Fruit fly (Drosophila melanogaster): ENCODE results near the gene cact.

The cact gene

DNA sequence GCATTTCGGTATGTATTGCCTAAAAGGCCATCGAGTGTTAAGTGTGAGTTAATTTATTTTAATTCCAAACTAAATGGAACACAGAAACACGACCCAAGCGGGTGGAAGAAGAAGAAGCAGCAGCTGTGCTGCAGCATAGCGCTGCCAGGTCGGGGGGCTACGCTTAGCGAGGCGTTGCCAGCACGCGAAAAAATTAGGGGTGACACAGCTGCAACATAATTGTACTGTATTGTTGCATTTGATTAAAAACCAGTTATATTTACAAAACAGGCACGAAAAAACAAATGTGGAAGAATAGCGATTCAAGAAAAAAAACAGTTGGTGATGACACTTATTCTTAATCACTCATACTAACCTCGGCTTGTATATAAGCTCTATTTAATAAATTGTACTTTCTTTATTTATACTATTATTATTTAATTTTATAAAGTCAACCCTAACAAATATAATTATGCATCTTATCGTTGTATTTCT is 24.2 kb upstream of the cact start (continued):
- TF ChIP-seq CG6791 (GFP tag; IDR thresholded peaks at IDR 0.05; ENCODE audit: partially characterized antibody) (peak; percentile 54), dati (GFP tag; IDR thresholded peaks at IDR 0.05) (no peak), ci (GFP tag; IDR thresholded peaks at IDR 0.05) (peak; percentile 75), CG17912 (GFP tag; optimal IDR thresholded peaks at IDR 0.05) (peak; percentile 43), CG3407 (GFP tag; optimal IDR thresholded peaks at IDR 0.05) (peak; percentile 12), unc-4 (GFP tag; IDR thresholded peaks at IDR 0.05; ENCODE audit: partially characterized antibody) (peak; percentile 58; the same call in 1 of the 2 replicates), disco-r (GFP tag; optimal IDR thresholded peaks at IDR 0.05) (no peak), CG14965 (GFP tag; optimal IDR thresholded peaks at IDR 0.05; ENCODE audit: borderline replicate concordance) (peak; percentile 95), CG32532 (GFP tag; IDR thresholded peaks at IDR 0.05) (peak; percentile 74), ems (GFP tag; optimal IDR thresholded peaks at IDR 0.05) (peak; percentile 34), kni (GFP tag; optimal IDR thresholded peaks at IDR 0.05) (no peak), cad (GFP tag; optimal IDR thresholded peaks at IDR 0.05) (no peak), MBD-R2 (GFP tag; IDR thresholded peaks at IDR 0.05) (peak; percentile 77), PHDP (tag; optimal IDR thresholded peaks at IDR 0.05) (no peak), CG11398 (GFP tag; optimal IDR thresholded peaks at IDR 0.05) (peak; percentile 14), corto (GFP tag; optimal IDR thresholded peaks at IDR 0.05) (no peak), CG7963 (GFP tag; IDR thresholded peaks at IDR 0.05; ENCODE audit: partially characterized antibody) (no peak), Dek (tag; optimal IDR thresholded peaks at IDR 0.05) (peak; percentile 63), ttk (GFP tag; IDR thresholded peaks at IDR 0.05) (peak; percentile 38; the same call in 1 of the 2 replicates), Bgb (GFP tag; IDR thresholded peaks at IDR 0.05; ENCODE audit: partially characterized antibody) (peak; percentile 73), crc (GFP tag; optimal IDR thresholded peaks at IDR 0.05) (peak; percentile 29), Sry-β (GFP tag; optimal IDR thresholded peaks at IDR 0.05) (peak; percentile 11), lov (optimal IDR thresholded peaks at IDR 0.05) (no peak), lov (GFP tag; IDR thresholded peaks at IDR 0.05) (peak; percentile 74; the same call in 1 of the 3 replicates), Ets97D (GFP tag; optimal IDR thresholded peaks at IDR 0.05) (peak; percentile 44), danr (GFP tag; IDR thresholded peaks at IDR 0.05) (no peak), Adf1 (GFP tag; IDR thresholded peaks at IDR 0.05) (peak; percentile 35; the same call in 1 of the 2 replicates), CG16813 (GFP tag; IDR thresholded peaks at IDR 0.05; ENCODE audit: partially characterized antibody) (peak; percentile 41; the same call in 2 of the 3 replicates), Hand (GFP tag; optimal IDR thresholded peaks at IDR 0.05) (peak; percentile 34), aop (GFP tag; IDR thresholded peaks at IDR 0.05) (no peak), GATAe (GFP tag; conservative IDR thresholded peaks at IDR 0.05) (no peak; the same call in 1 of the 2 replicates), hbn (GFP tag; IDR thresholded peaks at IDR 0.05; ENCODE audit: partially characterized antibody) (peak; percentile 39), Side (GFP tag; optimal IDR thresholded peaks at IDR 0.05) (peak; percentile 19), fru (optimal IDR thresholded peaks at IDR 0.05) (no peak), CG4404 (GFP tag; IDR thresholded peaks at IDR 0.05) (peak; percentile 60), da (GFP tag; optimal IDR thresholded peaks at IDR 0.05) (peak; percentile 53), CG6854 (GFP tag; optimal IDR thresholded peaks at IDR 0.05) (peak; percentile 41), slou (GFP tag; optimal IDR thresholded peaks at IDR 0.05) (peak; percentile 74), sqz (GFP tag; optimal IDR thresholded peaks at IDR 0.05) (peak; percentile 82), ATbp (GFP tag; optimal IDR thresholded peaks at IDR 0.05) (no peak), nmo (GFP tag; optimal IDR thresholded peaks at IDR 0.05) (peak; percentile 78), dmrt99B (tag; optimal IDR thresholded peaks at IDR 0.05) (no peak), bigmax (GFP tag; optimal IDR thresholded peaks at IDR 0.05) (no peak), slp2 (GFP tag; optimal IDR thresholded peaks at IDR 0.05) (peak; percentile 25), CG7357 (GFP tag; IDR thresholded peaks at IDR 0.05) (peak; percentile 65; the same call in 1 of the 3 replicates), Bteb2 (GFP tag; optimal IDR thresholded peaks at IDR 0.05) (peak; percentile 27), Dfd (GFP tag; optimal IDR thresholded peaks at IDR 0.05) (no peak), p53 (GFP tag; optimal IDR thresholded peaks at IDR 0.05) (no peak), insv (GFP tag; optimal IDR thresholded peaks at IDR 0.05) (peak in 1 of 2 experiments; percentile 4), CG9876 (GFP tag; optimal IDR thresholded peaks at IDR 0.05) (peak; percentile 40), CG5180 (GFP tag; optimal IDR thresholded peaks at IDR 0.05) (no peak)

Data from whole organism, embryonic.